Worm (Caenorhabditis elegans): ENCODE data around the gene C09G1.4.

ce11 chrX:15982630-15983029 lies 23.8 kb downstream of the C09G1.4 start, which contains the start of gene C09G1.2:
- TF ChIP-seq ceh-6 (GFP tag; optimal IDR thresholded peaks at IDR 0.05) (no peak), ama-1 (optimal IDR thresholded peaks at IDR 0.05) (no peak), ceh-30 (tag; optimal IDR thresholded peaks at IDR 0.05) (no peak), dmd-4 (tag; optimal IDR thresholded peaks at IDR 0.05; ENCODE audit: borderline replicate concordance) (no peak), hlh-13 (GFP tag; optimal IDR thresholded peaks at IDR 0.05) (no peak), fkh-10 (GFP tag; optimal IDR thresholded peaks at IDR 0.05) (no peak), pha-4 (tag; optimal IDR thresholded peaks at IDR 0.05) (no peak), tbx-2 (tag; optimal IDR thresholded peaks at IDR 0.05) (no peak), rnt-1 (tag; optimal IDR thresholded peaks at IDR 0.05) (no peak), ceh-18 (tag; optimal IDR thresholded peaks at IDR 0.05) (no peak), ceh-24 (tag; optimal IDR thresholded peaks at IDR 0.05) (no peak), unc-86 (tag; optimal IDR thresholded peaks at IDR 0.05) (no peak)
